Fruit fly (Drosophila melanogaster): ENCODE data around the gene Idh3a.

Idh3a gene

DNA sequence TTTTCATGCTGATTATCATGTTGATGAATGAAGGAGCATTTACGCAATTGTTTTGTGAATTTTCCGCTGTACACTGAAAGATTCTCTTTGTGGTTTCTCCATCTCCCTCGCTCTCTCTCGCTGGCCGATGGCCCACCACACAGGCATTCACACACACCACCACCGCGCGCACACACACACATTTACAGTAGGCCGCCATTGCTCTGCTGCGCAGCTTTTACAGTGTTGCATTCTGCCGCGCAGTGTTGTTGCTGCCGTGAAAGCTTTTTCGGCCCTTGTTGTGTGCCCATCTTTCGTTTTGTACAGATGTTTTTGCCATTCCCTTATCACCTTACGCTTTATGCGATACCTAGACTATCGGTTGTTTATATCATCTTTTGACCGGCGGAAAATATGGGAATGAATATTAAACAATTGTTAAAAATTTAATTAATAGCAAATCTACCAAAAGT is 24.8 kb downstream of the Idh3a start:
- TF ChIP-seq CG4496 (GFP tag; IDR thresholded peaks at IDR 0.05) (peak; percentile 55; the same call in 1 of the 3 replicates), CG10348 (GFP tag; IDR thresholded peaks at IDR 0.05) (no peak), CG34367 (tag; optimal IDR thresholded peaks at IDR 0.05) (no peak), fd96Ca (GFP tag; IDR thresholded peaks at IDR 0.05) (0 out of 3 replicates have a peak, but pooled peaks have one; percentile 31), CG15710 (tag; optimal IDR thresholded peaks at IDR 0.05) (no peak), Snoo (tag; optimal IDR thresholded peaks at IDR 0.05) (no peak), CG9948 (tag; optimal IDR thresholded peaks at IDR 0.05) (no peak), Ets98B (GFP tag; IDR thresholded peaks at IDR 0.05) (peak; percentile 32), CG13204 (GFP tag; optimal IDR thresholded peaks at IDR 0.05) (no peak), D1 (tag; optimal IDR thresholded peaks at IDR 0.05) (no peak), Pif1A (GFP tag; optimal IDR thresholded peaks at IDR 0.05) (no peak), CG8301 (tag; optimal IDR thresholded peaks at IDR 0.05) (no peak), CG17806 (tag; optimal IDR thresholded peaks at IDR 0.05) (no peak), CG32121 (GFP tag; IDR thresholded peaks at IDR 0.05) (peak; percentile 29; the same call in 1 of the 2 replicates), rn (GFP tag; IDR thresholded peaks at IDR 0.05) (no peak), EcR (GFP tag; optimal IDR thresholded peaks at IDR 0.05) (no peak), CG8159 (tag; optimal IDR thresholded peaks at IDR 0.05) (no peak), CG14655 (GFP tag; optimal IDR thresholded peaks at IDR 0.05) (no peak), CG12605 (GFP tag; IDR thresholded peaks at IDR 0.05) (peak; percentile 36; the same call in 1 of the 2 replicates), gl (tag; optimal IDR thresholded peaks at IDR 0.05) (no peak), Pif1B (GFP tag; optimal IDR thresholded peaks at IDR 0.05) (no peak)

dm6 chrX:19495611-19496583 is 25.7 kb downstream of the Idh3a start:
- peak; percentile 76 for TF ChIP-seq Ets98B (GFP tag; IDR thresholded peaks at IDR 0.05)
- TF ChIP-seq EcR (GFP tag; optimal IDR thresholded peaks at IDR 0.05) = no peak
- TF ChIP-seq gl (tag; optimal IDR thresholded peaks at IDR 0.05) = no peak
- no peak for TF ChIP-seq D1 (tag; optimal IDR thresholded peaks at IDR 0.05)
- TF ChIP-seq rn (GFP tag; IDR thresholded peaks at IDR 0.05) = 0 out of 2 replicates have a peak, but pooled peaks have one; percentile 5
- peak; percentile 60 for TF ChIP-seq Snoo (tag; optimal IDR thresholded peaks at IDR 0.05)
- TF ChIP-seq CG4496 (GFP tag; IDR thresholded peaks at IDR 0.05) = peak; percentile 80; the same call in 2 of the 3 replicates
- TF ChIP-seq CG8159 (tag; optimal IDR thresholded peaks at IDR 0.05) = peak; percentile 68
- TF ChIP-seq CG12605 (GFP tag; IDR thresholded peaks at IDR 0.05) = peak; percentile 55
- TF ChIP-seq CG34367 (tag; optimal IDR thresholded peaks at IDR 0.05) = peak; percentile 61
- no peak for TF ChIP-seq Pif1A (GFP tag; optimal IDR thresholded peaks at IDR 0.05)
- no peak for TF ChIP-seq CG14655 (GFP tag; optimal IDR thresholded peaks at IDR 0.05)
- TF ChIP-seq CG9948 (tag; optimal IDR thresholded peaks at IDR 0.05) = peak; percentile 62
- no peak for TF ChIP-seq CG10348 (GFP tag; IDR thresholded peaks at IDR 0.05)
- TF ChIP-seq CG13204 (GFP tag; optimal IDR thresholded peaks at IDR 0.05) = peak; percentile 16
- peak; percentile 59 for TF ChIP-seq CG15710 (tag; optimal IDR thresholded peaks at IDR 0.05)
- TF ChIP-seq CG8301 (tag; optimal IDR thresholded peaks at IDR 0.05) = peak; percentile 67
- TF ChIP-seq Pif1B (GFP tag; optimal IDR thresholded peaks at IDR 0.05) = no peak
- peak; percentile 86 for TF ChIP-seq fd96Ca (GFP tag; IDR thresholded peaks at IDR 0.05)
- TF ChIP-seq CG32121 (GFP tag; IDR thresholded peaks at IDR 0.05) = peak; percentile 58; the same call in 1 of the 2 replicates
- TF ChIP-seq CG17806 (tag; optimal IDR thresholded peaks at IDR 0.05) = peak; percentile 41

DNA sequence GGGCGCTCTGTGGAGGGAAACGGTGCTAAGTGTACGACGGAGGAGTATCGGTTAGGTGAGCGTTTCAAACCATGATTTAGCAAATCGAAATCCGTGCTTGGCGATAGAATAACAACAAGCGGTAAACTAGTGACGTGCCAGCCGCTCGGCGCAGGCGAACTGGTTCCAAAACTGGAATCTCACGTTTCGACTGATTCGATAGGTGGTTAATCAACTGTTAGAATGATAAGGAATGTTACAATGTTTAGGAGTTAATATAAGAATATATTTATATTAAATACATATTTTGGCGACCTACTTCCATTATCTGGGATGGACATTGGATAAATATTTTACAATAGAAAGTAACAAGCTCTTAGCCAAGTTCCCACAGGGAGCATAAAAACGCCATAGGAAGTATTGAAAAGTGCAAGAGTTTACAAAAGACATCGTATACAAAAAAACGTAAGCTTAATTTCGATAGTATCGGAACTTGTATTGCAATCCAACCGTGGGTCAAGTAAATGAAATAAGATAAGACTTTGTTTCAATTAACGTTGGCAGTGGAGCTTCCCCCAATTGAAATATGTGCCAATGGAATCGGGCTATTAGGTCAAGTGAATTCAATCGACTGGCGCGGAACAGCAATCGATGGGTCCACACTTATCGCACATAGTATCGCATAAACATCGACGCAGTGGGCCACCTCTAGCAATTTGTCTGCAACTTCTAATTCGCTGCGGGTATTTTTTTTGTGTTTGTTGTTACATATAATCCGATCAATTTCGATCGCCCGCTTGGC is 26.6 kb downstream of the Idh3a start, which contains the start of the genes ksh, CG14200 and Pfrx:
TSS of gene ksh (minus strand) at position 163 of the 781 bp plus-strand sequence.
TSS of gene CG14200 (plus strand) at position 676 of the 781 bp plus-strand sequence.
TSS of gene Pfrx (plus strand) at position 676 of the 781 bp plus-strand sequence.
- TF ChIP-seq CG9948 (tag; optimal IDR thresholded peaks at IDR 0.05) (no peak), CG17806 (tag; optimal IDR thresholded peaks at IDR 0.05) (no peak), CG13204 (GFP tag; optimal IDR thresholded peaks at IDR 0.05) (no peak)

dm6 chrX:19494285-19494684 is 27.3 kb downstream of the Idh3a start, which contains the start of gene CG12204:
CG12204 (minus strand) TSS chrX:19494401.
- TF ChIP-seq gl (tag; optimal IDR thresholded peaks at IDR 0.05) = no peak
- TF ChIP-seq CG4496 (GFP tag; IDR thresholded peaks at IDR 0.05) = 0 out of 3 replicates have a peak, but pooled peaks have one; percentile 14

DNA sequence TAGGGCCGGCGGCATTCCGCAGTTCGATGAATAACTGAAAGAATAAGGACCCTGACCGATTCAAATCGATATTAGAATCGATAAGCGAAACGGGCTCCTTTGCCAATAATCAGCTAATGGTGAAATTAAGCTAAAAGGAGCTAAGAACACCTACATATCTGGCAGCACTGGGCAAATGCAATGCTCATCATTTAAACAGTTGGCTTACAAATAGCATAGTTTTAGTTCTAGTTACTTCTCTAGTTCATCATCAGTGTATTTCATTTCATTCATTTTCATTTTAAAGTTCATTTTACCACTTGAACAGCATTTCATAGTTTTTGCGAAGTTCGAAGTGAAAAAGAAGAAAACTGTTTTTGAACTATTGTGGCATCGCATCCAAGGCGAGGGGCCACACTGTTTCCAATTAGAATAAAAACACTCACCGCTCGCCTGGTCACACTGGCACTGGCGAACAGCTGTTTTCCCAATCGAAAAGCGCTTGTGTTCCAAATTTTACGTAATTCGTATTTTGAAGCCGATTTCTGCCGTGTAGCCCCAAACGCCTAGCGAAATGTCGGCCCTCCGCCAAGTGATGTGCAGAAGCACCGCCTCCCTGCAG is 29.5 kb downstream of the Idh3a start, which contains the start of the genes pcm and ND-18:
TSS of gene pcm (minus strand) at position 28 of the 601 bp plus-strand sequence.
TSS of gene ND-18 (plus strand) at position 438 of the 601 bp plus-strand sequence.
- TF ChIP-seq CG9948 (tag; optimal IDR thresholded peaks at IDR 0.05) (no peak), CG12605 (GFP tag; IDR thresholded peaks at IDR 0.05) (no peak), CG10348 (GFP tag; IDR thresholded peaks at IDR 0.05) (no peak), D1 (tag; optimal IDR thresholded peaks at IDR 0.05) (no peak), CG8159 (tag; optimal IDR thresholded peaks at IDR 0.05) (no peak), Pif1B (GFP tag; optimal IDR thresholded peaks at IDR 0.05) (no peak), gl (tag; optimal IDR thresholded peaks at IDR 0.05) (no peak), CG13204 (GFP tag; optimal IDR thresholded peaks at IDR 0.05) (no peak)

Measured in whole organism, pupa.